Fruit fly (Drosophila melanogaster): Measurements from ENCODE around the gene CG1146.

dm6 chr3L:2457557-2458240 is 30.9 kb upstream of the CG1146 start:
- TF ChIP-seq CG10431 (GFP tag; optimal IDR thresholded peaks at IDR 0.05) (no peak), Eip74EF (GFP tag; optimal IDR thresholded peaks at IDR 0.05) (no peak), en (GFP tag; optimal IDR thresholded peaks at IDR 0.05) (no peak), CG14710 (tag; optimal IDR thresholded peaks at IDR 0.05) (no peak), dm (GFP tag; optimal IDR thresholded peaks at IDR 0.05) (no peak), sim (GFP tag; IDR thresholded peaks at IDR 0.05) (no peak), bcd (GFP tag; optimal IDR thresholded peaks at IDR 0.05) (no peak), Hr39 (optimal IDR thresholded peaks at IDR 0.05) (no peak)
